In genomic region chr3R:17219927-17220326, dm6 we compare ENCODE assay signal across 5 fruit fly cellular contexts.
TF ChIP-seq lines count a peak whose summit lies in the region.

No protein-coding gene starts in this region.

- TF ChIP-seq CTCF in whole organism, embryonic (GFP tag; optimal IDR thresholded peaks at IDR 0.05; lab: Kevin White, UChicago) = no peak

TF ChIP-seq in whole organism, adult, 20 proteins besides CTCF, POLR2A, EP300 and RAD21:
- TF ChIP-seq pad (GFP tag; optimal IDR thresholded peaks at IDR 0.05; lab: Kevin White, UChicago) (peak; percentile 75), Hr96 (GFP tag; optimal IDR thresholded peaks at IDR 0.05; lab: Kevin White, UChicago) (no peak)

TF ChIP-seq in whole organism, embryonic, 481 proteins besides CTCF, POLR2A, EP300 and RAD21:
- TF ChIP-seq CG2120 (GFP tag; optimal IDR thresholded peaks at IDR 0.05; lab: Kevin White, UChicago) (peak; percentile 25), CG1792 (GFP tag; optimal IDR thresholded peaks at IDR 0.05; lab: Kevin White, UChicago) (no peak), Adf1 (GFP tag; IDR thresholded peaks at IDR 0.05; lab: Robert Waterston, UW) (no peak)

TF ChIP-seq in whole organism, prepupa, 60 proteins besides CTCF, POLR2A, EP300 and RAD21 (continues in another document):
- TF ChIP-seq cyc (GFP tag; optimal IDR thresholded peaks at IDR 0.05; lab: Kevin White, UChicago) = peak; percentile 56
- TF ChIP-seq net (GFP tag; optimal IDR thresholded peaks at IDR 0.05; lab: Kevin White, UChicago) = no peak
- TF ChIP-seq Sox15 (GFP tag; optimal IDR thresholded peaks at IDR 0.05; lab: Kevin White, UChicago) = no peak
- TF ChIP-seq Hr38 (GFP tag; optimal IDR thresholded peaks at IDR 0.05; lab: Kevin White, UChicago) = no peak
- TF ChIP-seq CG3032 (tag; optimal IDR thresholded peaks at IDR 0.05; lab: Kevin White, UChicago) = no peak
- TF ChIP-seq CG6854 (GFP tag; optimal IDR thresholded peaks at IDR 0.05; lab: Kevin White, UChicago) = no peak
- no peak for TF ChIP-seq spab (GFP tag; optimal IDR thresholded peaks at IDR 0.05; lab: Kevin White, UChicago)
- peak; percentile 11 for TF ChIP-seq CG11902 (GFP tag; optimal IDR thresholded peaks at IDR 0.05; lab: Kevin White, UChicago)
- peak; percentile 52 for TF ChIP-seq OdsH (GFP tag; optimal IDR thresholded peaks at IDR 0.05; lab: Kevin White, UChicago)
- TF ChIP-seq CG8632 (GFP tag; optimal IDR thresholded peaks at IDR 0.05; lab: Kevin White, UChicago) = peak; percentile 38
- peak; percentile 52 for TF ChIP-seq CG31627 (GFP tag; optimal IDR thresholded peaks at IDR 0.05; lab: Kevin White, UChicago)
- TF ChIP-seq lz (GFP tag; optimal IDR thresholded peaks at IDR 0.05; lab: Kevin White, UChicago) = peak; percentile 44
- TF ChIP-seq CG32006 (GFP tag; optimal IDR thresholded peaks at IDR 0.05; lab: Kevin White, UChicago) = peak; percentile 38
- peak; percentile 6 for TF ChIP-seq Eip75B (GFP tag; optimal IDR thresholded peaks at IDR 0.05; lab: Kevin White, UChicago)
- peak; percentile 51 for TF ChIP-seq Sox102F (GFP tag; optimal IDR thresholded peaks at IDR 0.05; lab: Kevin White, UChicago)
- 0 out of 3 replicates have a peak, but pooled peaks have one; percentile 22 for TF ChIP-seq CG8119 (GFP tag; IDR thresholded peaks at IDR 0.05; lab: Robert Waterston, UW)
- peak; percentile 89 for TF ChIP-seq Eip78C (GFP tag; lab: Kevin White, UChicago)
- TF ChIP-seq CG16779 (tag; optimal IDR thresholded peaks at IDR 0.05; lab: Kevin White, UChicago) = no peak
- TF ChIP-seq Eip93F (GFP tag; optimal IDR thresholded peaks at IDR 0.05; lab: Kevin White, UChicago) = no peak
- no peak for TF ChIP-seq CG11762 (GFP tag; optimal IDR thresholded peaks at IDR 0.05; lab: Kevin White, UChicago; ENCODE audit: insufficient read depth)
- TF ChIP-seq Met (GFP tag; optimal IDR thresholded peaks at IDR 0.05; lab: Kevin White, UChicago) = peak; percentile 60
- TF ChIP-seq dac (GFP tag; optimal IDR thresholded peaks at IDR 0.05; lab: Kevin White, UChicago) = no peak
- peak; percentile 37 for TF ChIP-seq vri (GFP tag; optimal IDR thresholded peaks at IDR 0.05; lab: Kevin White, UChicago)
- no peak for TF ChIP-seq eg (GFP tag; IDR thresholded peaks at IDR 0.05; lab: Robert Waterston, UW)
- peak in 1 of 2 experiments; percentile 2 for TF ChIP-seq ss (GFP tag; optimal IDR thresholded peaks at IDR 0.05; lab: Kevin White, UChicago)
- TF ChIP-seq Blimp-1 (GFP tag; optimal IDR thresholded peaks at IDR 0.05; lab: Kevin White, UChicago) = no peak
- peak; percentile 44 for TF ChIP-seq Smox (GFP tag; optimal IDR thresholded peaks at IDR 0.05; lab: Kevin White, UChicago)
- no peak for TF ChIP-seq CG9139 (GFP tag; optimal IDR thresholded peaks at IDR 0.05; lab: Kevin White, UChicago)
- no peak for TF ChIP-seq fd59A (GFP tag; optimal IDR thresholded peaks at IDR 0.05; lab: Kevin White, UChicago)

TF ChIP-seq in whole organism, pupa, 21 proteins besides CTCF, POLR2A, EP300 and RAD21:
- TF ChIP-seq CG34367 (tag; optimal IDR thresholded peaks at IDR 0.05; lab: Kevin White, UChicago) = no peak
- TF ChIP-seq CG8301 (tag; optimal IDR thresholded peaks at IDR 0.05; lab: Kevin White, UChicago) = peak; percentile 43
- TF ChIP-seq CG14655 (GFP tag; optimal IDR thresholded peaks at IDR 0.05; lab: Kevin White, UChicago) = peak; percentile 57
- TF ChIP-seq CG12605 (GFP tag; IDR thresholded peaks at IDR 0.05; lab: Robert Waterston, UW) = no peak
- no peak for TF ChIP-seq fd96Ca (GFP tag; IDR thresholded peaks at IDR 0.05; lab: Robert Waterston, UW)
- TF ChIP-seq rn (GFP tag; IDR thresholded peaks at IDR 0.05; lab: Robert Waterston, UW) = no peak
- no peak for TF ChIP-seq Pif1B (GFP tag; optimal IDR thresholded peaks at IDR 0.05; lab: Kevin White, UChicago)
- TF ChIP-seq CG10348 (GFP tag; IDR thresholded peaks at IDR 0.05; lab: Robert Waterston, UW) = no peak
- TF ChIP-seq CG32121 (GFP tag; IDR thresholded peaks at IDR 0.05; lab: Robert Waterston, UW) = no peak
- peak; percentile 22 for TF ChIP-seq CG17806 (tag; optimal IDR thresholded peaks at IDR 0.05; lab: Kevin White, UChicago)
- TF ChIP-seq CG9948 (tag; optimal IDR thresholded peaks at IDR 0.05; lab: Kevin White, UChicago) = no peak
- TF ChIP-seq Ets98B (GFP tag; IDR thresholded peaks at IDR 0.05; lab: Robert Waterston, UW) = no peak
- TF ChIP-seq Pif1A (GFP tag; optimal IDR thresholded peaks at IDR 0.05; lab: Kevin White, UChicago) = peak; percentile 40
- peak; percentile 42 for TF ChIP-seq CG15710 (tag; optimal IDR thresholded peaks at IDR 0.05; lab: Kevin White, UChicago)
- no peak for TF ChIP-seq Snoo (tag; optimal IDR thresholded peaks at IDR 0.05; lab: Kevin White, UChicago)
- TF ChIP-seq D1 (tag; optimal IDR thresholded peaks at IDR 0.05; lab: Kevin White, UChicago) = no peak
- TF ChIP-seq CG8159 (tag; optimal IDR thresholded peaks at IDR 0.05; lab: Kevin White, UChicago) = peak; percentile 67
- no peak for TF ChIP-seq gl (tag; optimal IDR thresholded peaks at IDR 0.05; lab: Kevin White, UChicago)
- TF ChIP-seq CG13204 (GFP tag; optimal IDR thresholded peaks at IDR 0.05; lab: Kevin White, UChicago) = no peak
- no peak for TF ChIP-seq EcR (GFP tag; optimal IDR thresholded peaks at IDR 0.05; lab: Kevin White, UChicago)
- no peak for TF ChIP-seq CG4496 (GFP tag; IDR thresholded peaks at IDR 0.05; lab: Robert Waterston, UW)
TF ChIP-seq in whole organism, pupa: peak in this region for 6.

TF ChIP-seq in whole organism, wandering third instar larva, 38 proteins besides CTCF, POLR2A, EP300 and RAD21:
- TF ChIP-seq jim (GFP tag; optimal IDR thresholded peaks at IDR 0.05; lab: Kevin White, UChicago) = no peak
- no peak for TF ChIP-seq Rel (GFP tag; optimal IDR thresholded peaks at IDR 0.05; lab: Kevin White, UChicago)
- TF ChIP-seq Rel (tag; optimal IDR thresholded peaks at IDR 0.05; lab: Kevin White, UChicago) = no peak
- no peak for TF ChIP-seq dsf (GFP tag; optimal IDR thresholded peaks at IDR 0.05; lab: Kevin White, UChicago; ENCODE audit: borderline replicate concordance)
- TF ChIP-seq Hr83 (GFP tag; optimal IDR thresholded peaks at IDR 0.05; lab: Kevin White, UChicago; ENCODE audit: poor library complexity, severe bottlenecking) = no peak
- no peak for TF ChIP-seq GATAd (GFP tag; optimal IDR thresholded peaks at IDR 0.05; lab: Kevin White, UChicago)
- peak; percentile 53 for TF ChIP-seq ey (GFP tag; optimal IDR thresholded peaks at IDR 0.05; lab: Kevin White, UChicago)
- no peak for TF ChIP-seq pan (optimal IDR thresholded peaks at IDR 0.05; lab: Kevin White, UChicago)
- TF ChIP-seq OdsH (GFP tag; optimal IDR thresholded peaks at IDR 0.05; lab: Kevin White, UChicago) = peak; percentile 70
- no peak for TF ChIP-seq sv (GFP tag; optimal IDR thresholded peaks at IDR 0.05; lab: Kevin White, UChicago)
- peak; percentile 58 for TF ChIP-seq HLH106 (tag; optimal IDR thresholded peaks at IDR 0.05; lab: Kevin White, UChicago)
- TF ChIP-seq Dfd (GFP tag; optimal IDR thresholded peaks at IDR 0.05; lab: Kevin White, UChicago) = no peak
- TF ChIP-seq CrebA (GFP tag; optimal IDR thresholded peaks at IDR 0.05; lab: Kevin White, UChicago; ENCODE audit: borderline replicate concordance) = no peak
- no peak for TF ChIP-seq Vsx2 (GFP tag; optimal IDR thresholded peaks at IDR 0.05; lab: Kevin White, UChicago; ENCODE audit: partially characterized antibody)
- peak; percentile 45 for TF ChIP-seq Hnf4 (GFP tag; optimal IDR thresholded peaks at IDR 0.05; lab: Kevin White, UChicago)
- no peak for TF ChIP-seq Hr78 (GFP tag; optimal IDR thresholded peaks at IDR 0.05; lab: Kevin White, UChicago)
- TF ChIP-seq dmrt93B (GFP tag; optimal IDR thresholded peaks at IDR 0.05; lab: Kevin White, UChicago) = peak; percentile 27
- TF ChIP-seq fru (GFP tag; optimal IDR thresholded peaks at IDR 0.05; lab: Kevin White, UChicago) = peak; percentile 22
- TF ChIP-seq CG32264 (GFP tag; optimal IDR thresholded peaks at IDR 0.05; lab: Kevin White, UChicago) = peak; percentile 16
- peak; percentile 48 for TF ChIP-seq h (GFP tag; optimal IDR thresholded peaks at IDR 0.05; lab: Kevin White, UChicago)
- TF ChIP-seq br (GFP tag; optimal IDR thresholded peaks at IDR 0.05; lab: Kevin White, UChicago) = peak; percentile 28
- no peak for TF ChIP-seq brk (GFP tag; optimal IDR thresholded peaks at IDR 0.05; lab: Kevin White, UChicago)
- TF ChIP-seq foxo (GFP tag; optimal IDR thresholded peaks at IDR 0.05; lab: Kevin White, UChicago) = peak in 1 of 2 experiments; percentile 49
- no peak for TF ChIP-seq lola (GFP tag; optimal IDR thresholded peaks at IDR 0.05; lab: Kevin White, UChicago)
- peak; percentile 56 for TF ChIP-seq Sp1 (GFP tag; optimal IDR thresholded peaks at IDR 0.05; lab: Kevin White, UChicago)
- no peak for TF ChIP-seq tai (GFP tag; optimal IDR thresholded peaks at IDR 0.05; lab: Kevin White, UChicago)
- no peak for TF ChIP-seq Abd-B (GFP tag; optimal IDR thresholded peaks at IDR 0.05; lab: Kevin White, UChicago)
- peak; percentile 57 for TF ChIP-seq rgr (GFP tag; optimal IDR thresholded peaks at IDR 0.05; lab: Kevin White, UChicago)
- TF ChIP-seq psq (GFP tag; optimal IDR thresholded peaks at IDR 0.05; lab: Kevin White, UChicago) = peak; percentile 36
- no peak for TF ChIP-seq dl (GFP tag; optimal IDR thresholded peaks at IDR 0.05; lab: Kevin White, UChicago; ENCODE audit: insufficient read depth in 1 of 2, partially characterized antibody in 2 of 2)
- TF ChIP-seq woc (GFP tag; optimal IDR thresholded peaks at IDR 0.05; lab: Kevin White, UChicago) = peak; percentile 32
TF ChIP-seq in whole organism, wandering third instar larva: peak in this region for 14.
